Worm (Caenorhabditis elegans): ENCODE data around the gene ztf-25.

ztf-25 gene

DNA sequence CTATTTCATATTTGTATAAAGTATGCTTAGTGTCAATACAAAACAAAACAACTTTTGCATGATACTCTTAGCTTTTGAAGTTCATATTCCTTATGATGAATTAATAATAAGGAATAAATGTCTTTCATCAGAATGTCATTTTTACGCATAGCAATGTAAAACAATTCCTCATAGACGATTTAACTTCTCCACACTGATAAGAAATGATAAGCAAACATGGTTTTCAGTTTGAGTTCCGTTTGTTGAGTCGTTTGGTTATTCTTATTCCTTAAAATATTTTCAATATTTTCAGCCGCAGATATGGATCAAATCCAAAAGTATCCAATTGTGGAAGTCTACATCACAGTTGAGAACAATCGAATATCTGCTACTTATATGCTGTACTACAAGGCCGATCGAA, 23.3 kb downstream of the ztf-25 start, which contains the start of gene F57G4.11:
Gene F57G4.11, plus strand, starts transcription at position 301 of the 400 bp plus-strand sequence.
- TF ChIP-seq ztf-18 (tag; optimal IDR thresholded peaks at IDR 0.05) (no peak), cebp-2 (GFP tag; IDR thresholded peaks at IDR 0.05) (no peak), lir-1 (GFP tag; conservative IDR thresholded peaks at IDR 0.05) (no peak), madf-10 (tag; optimal IDR thresholded peaks at IDR 0.05) (no peak)

DNA sequence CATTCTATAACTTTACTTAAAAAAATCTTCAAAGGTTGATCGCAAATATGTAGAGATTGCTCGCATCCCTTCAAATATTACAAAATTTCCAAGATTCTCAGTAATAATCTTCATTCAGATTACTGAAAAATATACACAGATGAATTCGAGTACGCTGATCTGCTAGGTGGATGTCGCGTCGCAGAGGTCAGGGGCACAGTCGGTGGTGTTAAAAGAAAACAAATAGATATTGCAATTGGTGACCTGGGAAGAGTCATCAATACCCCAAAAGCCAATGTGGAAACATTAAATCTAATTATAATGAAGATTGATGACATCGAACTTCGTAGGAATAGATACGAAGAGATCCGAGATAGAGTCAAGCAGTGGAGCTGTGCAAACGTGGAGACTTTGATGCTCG, 26.9 kb downstream of the ztf-25 start, which contains the start of gene F57G4.10:
Gene F57G4.10, plus strand, starts transcription at position 301 of the 400 bp plus-strand sequence.
- TF ChIP-seq tbp1 (GFP tag; optimal IDR thresholded peaks at IDR 0.05) (no peak), egrh-3 (GFP tag; IDR thresholded peaks at IDR 0.05) (no peak), tlf-1 (GFP tag; optimal IDR thresholded peaks at IDR 0.05) (no peak), unc-130 (GFP tag; optimal IDR thresholded peaks at IDR 0.05) (no peak), Y56A3A.18 (GFP tag; IDR thresholded peaks at IDR 0.05) (no peak)

DNA sequence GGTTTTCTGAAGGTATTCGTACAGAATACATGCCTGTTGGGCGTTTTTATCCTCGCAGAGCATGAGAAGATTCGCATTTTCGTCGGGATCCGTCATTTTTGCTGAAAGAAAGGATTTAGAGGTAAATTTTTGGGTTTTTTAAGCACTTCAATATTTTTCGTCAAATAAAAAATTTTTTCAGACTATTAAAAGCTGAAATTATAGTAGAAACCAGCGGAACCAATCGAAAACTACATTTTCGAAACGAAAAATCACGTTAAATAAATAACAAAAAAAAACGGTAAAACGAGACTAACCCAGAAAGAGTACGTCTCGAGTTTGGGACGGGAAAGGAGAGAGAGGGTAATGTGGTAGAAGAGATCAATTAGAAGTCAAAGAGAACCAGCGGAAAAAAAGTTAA, 48.8 kb downstream of the ztf-25 start, which contains the start of gene fbxa-192:
Gene fbxa-192, minus strand, starts transcription at position 101 of the 400 bp plus-strand sequence.
- no peak for TF ChIP-seq hmg-20 (GFP tag; IDR thresholded peaks at IDR 0.05)
- TF ChIP-seq chd-7 (tag; optimal IDR thresholded peaks at IDR 0.05): no peak
- no peak for TF ChIP-seq madf-8 (GFP tag; conservative IDR thresholded peaks at IDR 0.05)
- no peak for TF ChIP-seq nhr-179 (tag; optimal IDR thresholded peaks at IDR 0.05)
- TF ChIP-seq ztf-6 (GFP tag; IDR thresholded peaks at IDR 0.05): no peak
- TF ChIP-seq gei-17 (GFP tag; optimal IDR thresholded peaks at IDR 0.05): no peak
- TF ChIP-seq somi-1 (GFP tag; optimal IDR thresholded peaks at IDR 0.05): no peak
- TF ChIP-seq cebp-2 (GFP tag; IDR thresholded peaks at IDR 0.05): no peak
- TF ChIP-seq ekl-4 (GFP tag; IDR thresholded peaks at IDR 0.05): no peak
- no peak for TF ChIP-seq snpc-3.4 (tag; optimal IDR thresholded peaks at IDR 0.05)
- no peak for TF ChIP-seq Y95B8A.8 (GFP tag; IDR thresholded peaks at IDR 0.05)
- TF ChIP-seq K12H6.12 (tag; optimal IDR thresholded peaks at IDR 0.05): no peak
- TF ChIP-seq nfya-1 (tag; optimal IDR thresholded peaks at IDR 0.05; ENCODE audit: borderline replicate concordance, insufficient read depth): no peak
- no peak for TF ChIP-seq dox-1 (GFP tag; IDR thresholded peaks at IDR 0.05)
- TF ChIP-seq let-526 (GFP tag; IDR thresholded peaks at IDR 0.05): no peak
- no peak for TF ChIP-seq lsy-27 (tag; optimal IDR thresholded peaks at IDR 0.05; ENCODE audit: borderline replicate concordance, insufficient read depth)
- TF ChIP-seq attf-3 (GFP tag; conservative IDR thresholded peaks at IDR 0.05): no peak
- TF ChIP-seq F52B5.7 (tag; optimal IDR thresholded peaks at IDR 0.05): no peak
- TF ChIP-seq F57A8.1 (GFP tag; optimal IDR thresholded peaks at IDR 0.05): no peak
